Worm (Caenorhabditis elegans) whole organism, L4 larva: ENCODE measurements around the gene C01F1.5.
A peak's percentile ranks its signal among the peaks of the same experiment; 100 is the strongest.

Experiments used
- R02D3.7 ChIP-seq: fragments of 150-350 bp; sonication (generic microtip); optimal IDR thresholded peaks from 3 replicates; lab custom pipeline; 2014; ENCODE audit warnings: missing biosample characterization, missing genetic modification characterization
- Y75B8A.6 ChIP-seq: fragments of 200-800 bp; sonication (Bioruptor generic); IDR thresholded peaks from 2 replicates; pipeline ENCODE4 v1.3.6; 2022; ENCODE audit warnings: missing genetic modification reagents, missing genetic modification characterization, missing compliant biosample characterization
- ama-1 ChIP-seq: fragments of 150-350 bp; optimal IDR thresholded peaks from 2 replicates; lab custom pipeline; 2014; ENCODE audit warnings: inconsistent platforms, mixed read lengths
- cey-2 ChIP-seq: sonication (generic microtip); optimal IDR thresholded peaks from 3 replicates; lab custom pipeline; 2017; ENCODE audit warnings: missing genetic modification characterization, mild to moderate bottlenecking, missing compliant biosample characterization, antibody characterized with exemption, borderline replicate concordance; ENCODE audit not compliant: insufficient read depth
- daf-8 ChIP-seq: fragments of 200-800 bp; sonication (Bioruptor generic); IDR thresholded peaks from 2 replicates; pipeline ENCODE4 v1.3.6; 2022; ENCODE audit warnings: missing genetic modification characterization, missing compliant biosample characterization
- jun-1 ChIP-seq: fragments of 150-350 bp; optimal IDR thresholded peaks from 2 replicates; lab custom pipeline; 2014; ENCODE audit warnings: missing biosample characterization, missing genetic modification reagents, missing genetic modification characterization
- lin-15B ChIP-seq: fragments of 150-350 bp; sonication (generic microtip); optimal IDR thresholded peaks from 3 replicates; lab custom pipeline; 2014; ENCODE audit warnings: missing biosample characterization, missing genetic modification characterization
- lin-39 ChIP-seq: fragments of 150-350 bp; optimal IDR thresholded peaks from 2 replicates; lab custom pipeline; 2014; ENCODE audit warnings: missing biosample characterization, missing genetic modification reagents, missing genetic modification characterization
- spr-3 ChIP-seq: fragments of 200-800 bp; sonication (Bioruptor generic); optimal IDR thresholded peaks from 2 replicates; lab custom pipeline; 2018; ENCODE audit warnings: mild to moderate bottlenecking, missing genetic modification characterization, missing compliant biosample characterization
- unc-62 ChIP-seq, 3 experiments: fragments of 150-350 bp in 1 of 3; sonication (generic microtip); optimal IDR thresholded peaks in 2 of 3; peaks in 1 of 3; 1 replicate in 1 of 3; 2 replicates in 2 of 3; lab custom pipeline; 2014 to 2017; ENCODE audit warnings: missing biosample characterization in 3 of 3, missing genetic modification characterization in 3 of 3, missing genetic modification reagents in 3 of 3, missing genotype in 1 of 3
- ztf-7 ChIP-seq: fragments of 150-350 bp; optimal IDR thresholded peaks from 2 replicates; lab custom pipeline; 2014; ENCODE audit warnings: missing biosample characterization, missing genetic modification characterization

DNA sequence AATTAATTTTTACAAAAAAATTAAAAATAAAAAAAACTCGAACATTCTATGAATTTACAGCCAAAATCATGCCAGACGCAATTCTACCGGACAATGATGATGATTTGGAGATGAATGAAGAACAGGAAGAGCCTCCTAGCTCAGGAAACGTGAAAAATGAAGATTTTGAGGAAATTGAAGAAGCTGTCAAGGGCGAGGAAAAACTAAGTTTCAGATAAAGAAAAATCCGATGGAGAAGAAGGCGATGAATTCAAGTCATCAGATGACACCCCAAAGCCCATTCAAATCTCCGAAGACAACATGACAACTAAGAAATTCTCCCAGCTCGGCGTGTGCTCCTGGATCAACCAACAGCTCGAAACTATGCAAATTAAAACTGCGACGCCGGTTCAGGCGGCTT is 40.1 kb upstream of the C01F1.5 start, which contains the start of gene Y52E8A.1:
- peak in 1 of 2 experiments; percentile 17 for TF ChIP-seq unc-62 (GFP tag; optimal IDR thresholded peaks at IDR 0.05 in 1 of 2; lab: Kevin White, UChicago)
- no peak for TF ChIP-seq unc-62 (tag; optimal IDR thresholded peaks at IDR 0.05; lab: Kevin White, UChicago)
- TF ChIP-seq spr-3 (GFP tag; lab: Kevin White, UChicago), result no peak
- no peak for TF ChIP-seq lin-39 (tag; lab: Kevin White, UChicago)
- no peak for TF ChIP-seq R02D3.7 (tag; lab: Kevin White, UChicago)
- TF ChIP-seq daf-8, result no peak
- TF ChIP-seq ama-1 (lab: Kevin White, UChicago), result no peak
- no peak for TF ChIP-seq ztf-7 (tag; lab: Kevin White, UChicago)
- TF ChIP-seq cey-2 (tag; lab: Kevin White, UChicago), result no peak
- TF ChIP-seq jun-1 (tag; lab: Kevin White, UChicago), result no peak
- no peak for TF ChIP-seq Y75B8A.6 (GFP tag; lab: Robert Waterston, UW)
- no peak for TF ChIP-seq lin-15B (tag; lab: Kevin White, UChicago)
